Fruit fly (Drosophila melanogaster) whole organism, embryonic: Measurements from ENCODE around the gene CG7914.
A peak's percentile ranks its signal among the peaks of the same experiment; 100 is the strongest.

Experiments
- CG11695 ChIP-seq: fragments of 200-800 bp; sonication (Bioruptor generic); IDR thresholded peaks from 3 replicates; pipeline ENCODE4 v1.3.6; 2022; ENCODE audit warnings: missing biosample characterization, missing genetic modification characterization
- CG7271 ChIP-seq: fragments of 200-800 bp; sonication (Bioruptor generic); optimal IDR thresholded peaks from 2 replicates; lab custom pipeline; 2018; ENCODE audit warnings: missing biosample characterization, mild to moderate bottlenecking, missing genetic modification characterization, moderate library complexity
- Pdp1 ChIP-seq, 2 experiments: fragments of 200-800 bp; sonication (Bioruptor generic); optimal IDR thresholded peaks; 3 replicates each; lab custom pipeline; 2016; ENCODE audit warnings: missing biosample characterization in 2 of 2, missing genetic modification characterization in 2 of 2, mild to moderate bottlenecking in 1 of 2, moderate library complexity in 1 of 2
- ash1 ChIP-seq: fragments of 200-800 bp; sonication (Bioruptor generic); optimal IDR thresholded peaks from 2 replicates; lab custom pipeline; 2018; ENCODE audit warnings: missing biosample characterization, mild to moderate bottlenecking, missing genetic modification characterization
- chif ChIP-seq, 2 experiments: fragments of 200-800 bp; sonication (Bioruptor generic); optimal IDR thresholded peaks; 3 replicates each; lab custom pipeline; 2016; ENCODE audit warnings: missing biosample characterization in 2 of 2, missing genetic modification characterization in 2 of 2
- gfzf ChIP-seq: fragments of 200-800 bp; sonication (Bioruptor generic); optimal IDR thresholded peaks from 2 replicates; lab custom pipeline; 2016; ENCODE audit warnings: missing biosample characterization, mild to moderate bottlenecking, missing genetic modification characterization, moderate library complexity
- ind ChIP-seq: fragments of 200-800 bp; sonication (Bioruptor generic); optimal IDR thresholded peaks from 3 replicates; lab custom pipeline; 2016; ENCODE audit warnings: missing biosample characterization, missing genetic modification characterization
- kay ChIP-seq: fragments of 200-800 bp; sonication (Bioruptor generic); optimal IDR thresholded peaks from 2 replicates; lab custom pipeline; 2016; ENCODE audit warnings: missing biosample characterization, missing genetic modification characterization
- pan ChIP-seq, 4 experiments: fragments of >200 bp in 3 of 4; fragments of 200-800 bp in 1 of 4; sonication (Bioruptor generic) in 1 of 4; optimal IDR thresholded peaks in 3 of 4; IDR thresholded peaks in 1 of 4; 2 replicates each; pipeline versions ENCODE4 v1.3.6 to Lab custom; 2017 to 2022; ENCODE audit warnings: missing biosample characterization in 2 of 4, missing genetic modification characterization in 2 of 4, mixed read lengths in 1 of 4
- tna ChIP-seq: fragments of 200-800 bp; sonication (Bioruptor generic); IDR thresholded peaks from 2 replicates; pipeline ENCODE4 v1.3.6; 2022; ENCODE audit warnings: missing biosample characterization, missing genetic modification characterization; ENCODE audit not compliant: partially characterized antibody

DNA sequence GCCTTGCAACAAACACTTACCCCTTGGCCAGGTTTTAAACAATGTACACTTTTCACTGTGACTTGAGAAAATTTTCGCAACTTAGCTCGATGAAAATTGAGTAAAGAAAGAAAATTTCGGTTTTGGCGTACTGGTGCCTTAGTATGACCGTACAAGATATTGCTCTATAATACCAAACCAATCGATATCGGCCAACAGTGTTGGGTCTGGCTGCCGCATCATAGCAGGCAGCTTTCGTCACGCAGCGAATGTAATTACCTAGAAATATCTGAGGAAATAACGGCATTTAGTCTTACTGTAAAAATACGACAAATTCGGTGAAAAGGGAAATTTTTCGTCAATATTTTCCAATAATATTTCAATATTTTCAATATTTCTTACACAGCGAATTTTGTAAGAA, 14.8 kb upstream of the CG7914 start, which contains the start of gene Ulp1:
- TF ChIP-seq gfzf (GFP tag; lab: Kevin White, UChicago): peak; percentile 94
- TF ChIP-seq chif (GFP tag; optimal IDR thresholded peaks at IDR 0.05; lab: Kevin White, UChicago): peak in 1 of 2 experiments; percentile 48
- TF ChIP-seq tna (GFP tag; lab: Robert Waterston, UW): no peak
- no peak for TF ChIP-seq pan (optimal IDR thresholded peaks at IDR 0.05; lab: Kevin White, UChicago)
- TF ChIP-seq pan (GFP tag; optimal IDR thresholded peaks at IDR 0.05 in 1 of 2, IDR thresholded peaks at IDR 0.05 in 1 of 2): no peak
- TF ChIP-seq kay: no peak
- peak; percentile 18 for TF ChIP-seq ind
- no peak for TF ChIP-seq CG11695
- TF ChIP-seq Pdp1 (GFP tag; optimal IDR thresholded peaks at IDR 0.05; lab: Kevin White, UChicago): peak in 1 of 2 experiments; percentile 47
- no peak for TF ChIP-seq CG7271 (tag; lab: Kevin White, UChicago)
- no peak for TF ChIP-seq ash1 (GFP tag; lab: Kevin White, UChicago)
